Worm (Caenorhabditis elegans) whole organism, early embryonic: ENCODE measurements around the gene cpr-5.

Experiments used
- B0310.2 ChIP-seq: sonication (generic microtip); optimal IDR thresholded peaks from 2 replicates; lab custom pipeline; 2016; ENCODE audit warnings: mild to moderate bottlenecking, missing genetic modification characterization, missing compliant biosample characterization
- F13C5.2 ChIP-seq: sonication (generic microtip); optimal IDR thresholded peaks from 2 replicates; lab custom pipeline; 2017; ENCODE audit warnings: mild to moderate bottlenecking, missing genetic modification characterization, inconsistent platforms, missing compliant biosample characterization
- ama-1 ChIP-seq: fragments of 150-350 bp; optimal IDR thresholded peaks from 2 replicates; lab custom pipeline; 2014
- ceh-36 ChIP-seq: sonication (generic microtip); optimal IDR thresholded peaks from 2 replicates; lab custom pipeline; 2016; ENCODE audit warnings: missing genetic modification characterization, inconsistent platforms, missing compliant biosample characterization
- tbx-11 ChIP-seq: fragments of 200-800 bp; sonication (Bioruptor generic); IDR thresholded peaks from 2 replicates; pipeline ENCODE4 v1.3.6; 2022; ENCODE audit warnings: missing genetic modification characterization, missing compliant biosample characterization

DNA sequence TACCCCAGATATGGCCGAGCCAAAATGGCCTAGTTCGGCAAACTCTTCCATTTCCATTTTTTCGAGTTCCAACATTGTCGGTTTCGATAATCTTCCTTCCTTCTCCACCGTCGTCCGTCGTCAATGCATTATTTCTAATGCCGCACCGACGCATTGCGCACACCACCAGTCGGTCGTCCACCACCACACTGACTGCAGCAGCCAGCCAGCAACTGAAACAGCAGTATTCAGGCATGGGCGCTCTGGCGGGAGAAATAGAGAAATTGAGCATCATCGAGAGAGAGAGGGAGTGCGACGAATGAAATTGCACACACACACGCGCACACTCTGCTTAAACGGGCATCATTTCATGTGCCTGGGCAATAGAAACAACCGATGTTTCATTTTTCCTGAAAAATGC is 20.1 kb upstream of the cpr-5 start:
- TF ChIP-seq tbx-11 (GFP tag; lab: Robert Waterston, UW) (no peak), ceh-36 (tag; lab: Kevin White, UChicago) (no peak), F13C5.2 (tag; lab: Kevin White, UChicago) (peak; percentile 44), B0310.2 (tag; lab: Kevin White, UChicago) (no peak), ama-1 (no peak)
